Worm (Caenorhabditis elegans) whole organism, L3 larva: Measurements from ENCODE around the gene nhr-291.

Experiments used
- R02D3.7 ChIP-seq: fragments of 150-350 bp; optimal IDR thresholded peaks from 2 replicates; lab custom pipeline; 2014; ENCODE audit warnings: missing biosample characterization, missing genetic modification characterization
- ZK546.5 ChIP-seq: sonication (generic microtip); optimal IDR thresholded peaks from 2 replicates; lab custom pipeline; 2017; ENCODE audit warnings: missing biosample characterization, missing genetic modification characterization
- aly-2 ChIP-seq: fragments of 150-350 bp; optimal IDR thresholded peaks from 2 replicates; lab custom pipeline; 2014; ENCODE audit warnings: missing biosample characterization, missing genetic modification characterization
- ama-1 ChIP-seq: fragments of 150-350 bp; optimal IDR thresholded peaks from 2 replicates; lab custom pipeline; 2018
- ceh-16 ChIP-seq: sonication (generic microtip); optimal IDR thresholded peaks from 2 replicates; lab custom pipeline; 2017; ENCODE audit warnings: missing biosample characterization, missing genetic modification characterization
- ceh-28 ChIP-seq: fragments of 150-350 bp; optimal IDR thresholded peaks from 2 replicates; lab custom pipeline; 2014; ENCODE audit warnings: missing biosample characterization, missing genetic modification reagents, missing genetic modification characterization
- ceh-9 ChIP-seq: sonication (generic microtip); optimal IDR thresholded peaks from 2 replicates; lab custom pipeline; 2018; ENCODE audit warnings: missing biosample characterization, missing genetic modification characterization
- egl-27 ChIP-seq: sonication (generic microtip); optimal IDR thresholded peaks from 4 replicates; lab custom pipeline; 2017; ENCODE audit warnings: missing biosample characterization, missing genetic modification reagents, missing genetic modification characterization
- egl-5 ChIP-seq: fragments of 150-350 bp; optimal IDR thresholded peaks from 2 replicates; lab custom pipeline; 2017; ENCODE audit warnings: missing biosample characterization, missing genetic modification reagents, missing genetic modification characterization, inconsistent platforms
- elt-1 ChIP-seq: fragments of 150-350 bp; optimal IDR thresholded peaks from 2 replicates; lab custom pipeline; 2014; ENCODE audit warnings: missing biosample characterization, missing genetic modification characterization
- elt-2 ChIP-seq: sonication (generic microtip); optimal IDR thresholded peaks from 2 replicates; lab custom pipeline; 2016; ENCODE audit warnings: missing genetic modification reagents, mild to moderate bottlenecking, missing genetic modification characterization, missing compliant biosample characterization
- elt-3 ChIP-seq, 3 experiments: fragments of 150-350 bp in 1 of 3; sonication (generic microtip) in 2 of 3; optimal IDR thresholded peaks; 2 replicates in 2 of 3; 4 replicates in 1 of 3; lab custom pipeline; 2014 to 2017; ENCODE audit warnings: missing biosample characterization in 3 of 3, missing genetic modification characterization in 3 of 3
- eor-1 ChIP-seq, 2 experiments: fragments of 150-350 bp; optimal IDR thresholded peaks; 2 replicates each; lab custom pipeline; 2014 to 2018; ENCODE audit warnings: missing biosample characterization in 2 of 2, missing genetic modification characterization in 2 of 2
- fkh-10 ChIP-seq: sonication (generic microtip); optimal IDR thresholded peaks from 2 replicates; lab custom pipeline; 2017; ENCODE audit warnings: missing biosample characterization, missing genetic modification reagents, missing genetic modification characterization
- fkh-2 ChIP-seq: fragments of 150-350 bp; optimal IDR thresholded peaks from 2 replicates; lab custom pipeline; 2014; ENCODE audit warnings: missing biosample characterization, missing genetic modification reagents, missing genetic modification characterization
- fos-1 ChIP-seq: fragments of 150-350 bp; optimal IDR thresholded peaks from 2 replicates; lab custom pipeline; 2014; ENCODE audit warnings: missing biosample characterization, missing genetic modification characterization
- lin-15B ChIP-seq: fragments of 150-350 bp; optimal IDR thresholded peaks from 2 replicates; lab custom pipeline; 2014; ENCODE audit warnings: missing biosample characterization, missing genetic modification characterization
- lin-39 ChIP-seq: fragments of 150-350 bp; optimal IDR thresholded peaks from 2 replicates; lab custom pipeline; 2018; ENCODE audit warnings: missing biosample characterization, missing genetic modification reagents, missing genetic modification characterization
- lsy-12 ChIP-seq: sonication (generic microtip); optimal IDR thresholded peaks from 2 replicates; lab custom pipeline; 2016; ENCODE audit warnings: mild to moderate bottlenecking, missing genetic modification characterization, missing compliant biosample characterization
- mdl-1 ChIP-seq: fragments of 150-350 bp; optimal IDR thresholded peaks from 2 replicates; lab custom pipeline; 2014; ENCODE audit warnings: missing biosample characterization, missing genetic modification characterization
- mml-1 ChIP-seq: fragments of 150-350 bp; sonication (generic microtip); optimal IDR thresholded peaks from 3 replicates; lab custom pipeline; 2014; ENCODE audit warnings: missing biosample characterization, missing genetic modification characterization
- nfya-1 ChIP-seq: sonication (generic microtip); optimal IDR thresholded peaks from 2 replicates; lab custom pipeline; 2017; ENCODE audit warnings: missing genetic modification characterization, mild to moderate bottlenecking, missing compliant biosample characterization, antibody characterized with exemption, moderate library complexity; ENCODE audit not compliant: insufficient read depth
- nhr-12 ChIP-seq: fragments of 150-350 bp; optimal IDR thresholded peaks from 2 replicates; lab custom pipeline; 2014; ENCODE audit warnings: missing biosample characterization, missing genetic modification characterization
- nhr-23 ChIP-seq: fragments of 150-350 bp; optimal IDR thresholded peaks from 2 replicates; lab custom pipeline; 2014; ENCODE audit warnings: missing biosample characterization, missing genetic modification reagents, missing genetic modification characterization
- nhr-25 ChIP-seq: sonication (generic microtip); optimal IDR thresholded peaks from 2 replicates; lab custom pipeline; 2017; ENCODE audit warnings: missing biosample characterization, missing genetic modification characterization
- nhr-43 ChIP-seq: sonication (generic microtip); optimal IDR thresholded peaks from 2 replicates; lab custom pipeline; 2016; ENCODE audit warnings: mild to moderate bottlenecking, missing genetic modification characterization, missing compliant biosample characterization; ENCODE audit not compliant: poor library complexity, severe bottlenecking
- nhr-67 ChIP-seq: fragments of 150-350 bp; optimal IDR thresholded peaks from 2 replicates; lab custom pipeline; 2014; ENCODE audit warnings: missing biosample characterization, missing genetic modification characterization
- nhr-77 ChIP-seq: fragments of 150-350 bp; optimal IDR thresholded peaks from 2 replicates; lab custom pipeline; 2014; ENCODE audit warnings: missing biosample characterization, missing genetic modification characterization
- pha-4 ChIP-seq: fragments of 150-350 bp; optimal IDR thresholded peaks from 2 replicates; lab custom pipeline; 2014; ENCODE audit warnings: missing biosample characterization, missing genetic modification reagents, missing genetic modification characterization
- pqm-1 ChIP-seq: fragments of 150-350 bp; optimal IDR thresholded peaks from 2 replicates; lab custom pipeline; 2017; ENCODE audit warnings: missing biosample characterization, missing genetic modification characterization, inconsistent platforms
- skn-1 ChIP-seq: fragments of 150-350 bp; optimal IDR thresholded peaks from 2 replicates; lab custom pipeline; 2014; ENCODE audit warnings: missing biosample characterization, missing genetic modification characterization
- snpc-4 ChIP-seq: fragments of 150-350 bp; optimal IDR thresholded peaks from 2 replicates; lab custom pipeline; 2014; ENCODE audit warnings: missing biosample characterization, missing genetic modification characterization
- tbx-2 ChIP-seq: sonication (generic microtip); optimal IDR thresholded peaks from 2 replicates; lab custom pipeline; 2016; ENCODE audit warnings: mild to moderate bottlenecking, missing genetic modification characterization, missing compliant biosample characterization
- unc-39 ChIP-seq: sonication (generic microtip); optimal IDR thresholded peaks from 4 replicates; lab custom pipeline; 2017; ENCODE audit warnings: missing biosample characterization, missing genetic modification characterization
- zag-1 ChIP-seq: fragments of 150-350 bp; optimal IDR thresholded peaks from 2 replicates; lab custom pipeline; 2014; ENCODE audit warnings: missing biosample characterization, missing genetic modification characterization
- ztf-4 ChIP-seq: fragments of 150-350 bp; optimal IDR thresholded peaks from 2 replicates; lab custom pipeline; 2014; ENCODE audit warnings: missing biosample characterization, missing genetic modification characterization

nhr-291 gene

ce11 chrV:15305502-15305901 is 13.3 kb upstream of the nhr-291 start, which contains the start of gene T26H8.5:
TSS of gene T26H8.5 (minus strand) at chrV:15305602.
- TF ChIP-seq skn-1 (tag; lab: Kevin White, UChicago) (no peak), R02D3.7 (tag; lab: Kevin White, UChicago) (no peak), eor-1 (tag; optimal IDR thresholded peaks at IDR 0.05; lab: Kevin White, UChicago) (no peak), fkh-10 (GFP tag; lab: Kevin White, UChicago) (no peak), egl-5 (tag; lab: Kevin White, UChicago) (no peak), nhr-67 (tag; lab: Kevin White, UChicago) (no peak), ZK546.5 (tag; lab: Kevin White, UChicago) (no peak), nhr-25 (tag; lab: Kevin White, UChicago) (no peak), egl-27 (tag; lab: Kevin White, UChicago) (no peak), lin-15B (tag; lab: Kevin White, UChicago) (no peak), elt-1 (tag; lab: Kevin White, UChicago) (no peak), nhr-12 (no peak), aly-2 (no peak), unc-39 (no peak), fkh-2 (tag; lab: Kevin White, UChicago) (no peak), tbx-2 (no peak), ceh-16 (no peak), ztf-4 (tag; lab: Kevin White, UChicago) (no peak), ceh-9 (tag; lab: Kevin White, UChicago) (no peak)
- TF ChIP-seq, all 47 proteins: peak for 0

- TF ChIP-seq nhr-25 (tag; lab: Kevin White, UChicago) (no peak), unc-39 (no peak), nfya-1 (tag; lab: Kevin White, UChicago) (no peak), aly-2 (no peak), lin-39 (tag; lab: Kevin White, UChicago) (no peak), mdl-1 (no peak), ZK546.5 (tag; lab: Kevin White, UChicago) (no peak), skn-1 (tag; lab: Kevin White, UChicago) (no peak), ceh-16 (no peak), nhr-77 (no peak)
These were observed 12.0 kb upstream of the nhr-291 start, which contains the start of gene T26H8.4 for ce11 chrV:15306745-15307144. TSS of gene T26H8.4 (minus strand) at chrV:15306845.

DNA sequence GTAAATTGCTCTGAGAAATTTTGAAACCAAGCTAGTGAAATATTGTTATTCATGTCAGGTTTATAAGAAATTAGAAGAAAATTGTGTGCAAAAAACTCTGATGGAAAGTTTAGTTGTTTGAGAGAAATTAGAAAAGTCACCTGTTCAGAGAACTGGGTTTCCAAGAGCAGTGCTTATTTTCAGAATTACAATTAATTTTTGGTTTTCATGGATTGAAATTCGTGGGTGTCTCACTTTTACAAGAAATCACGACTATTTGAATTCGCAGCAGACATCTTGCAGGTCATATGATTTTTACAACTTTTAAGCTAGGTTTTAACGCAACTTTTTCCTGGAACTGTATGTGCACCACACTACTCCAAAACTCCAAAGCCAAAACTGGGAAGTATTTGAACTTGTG is 9.8 kb upstream of the nhr-291 start, which contains the start of gene srz-10:
Gene srz-10 (minus strand): TSS at position 88 of the 400 bp plus-strand sequence.
- TF ChIP-seq unc-39, result no peak
- TF ChIP-seq pha-4 (tag; lab: Kevin White, UChicago), result no peak
- no peak for TF ChIP-seq mml-1 (tag; lab: Kevin White, UChicago)
- TF ChIP-seq lin-39 (tag; lab: Kevin White, UChicago), result no peak

ce11 chrV:15310780-15311179 is 8.0 kb upstream of the nhr-291 start, which contains the start of gene irld-62:
TSS of gene irld-62 (plus strand) at chrV:15311080.
- TF ChIP-seq ama-1 (lab: Kevin White, UChicago) (no peak), fos-1 (no peak), pha-4 (tag; lab: Kevin White, UChicago) (no peak), nhr-67 (tag; lab: Kevin White, UChicago) (no peak), lsy-12 (tag; lab: Kevin White, UChicago) (no peak), lin-39 (tag; lab: Kevin White, UChicago) (no peak), elt-2 (tag; lab: Kevin White, UChicago) (no peak), snpc-4 (tag; lab: Kevin White, UChicago) (no peak), pqm-1 (tag; lab: Kevin White, UChicago) (no peak), elt-3 (tag; optimal IDR thresholded peaks at IDR 0.05; lab: Kevin White, UChicago) (no peak), eor-1 (tag; optimal IDR thresholded peaks at IDR 0.05; lab: Kevin White, UChicago) (no peak), tbx-2 (no peak), egl-5 (tag; lab: Kevin White, UChicago) (no peak), nhr-12 (no peak), nhr-43 (tag; lab: Kevin White, UChicago) (no peak), nhr-25 (tag; lab: Kevin White, UChicago) (no peak), ceh-28 (tag; lab: Kevin White, UChicago) (no peak), nhr-23 (tag; lab: Kevin White, UChicago) (no peak), zag-1 (tag; lab: Kevin White, UChicago) (no peak), ztf-4 (tag; lab: Kevin White, UChicago) (no peak)
- TF ChIP-seq, all 47 proteins: peak for 0
